Fruit fly (Drosophila melanogaster) whole organism, prepupa: Measurements from ENCODE around the gene CG33630.
A peak's percentile ranks its signal among the peaks of the same experiment; 100 is the strongest.

Experiments used
- Blimp-1 ChIP-seq: fragments of 200-800 bp; sonication (Bioruptor generic); optimal IDR thresholded peaks from 3 replicates; lab custom pipeline; 2017; ENCODE audit warnings: missing biosample characterization, missing genetic modification characterization, mild to moderate bottlenecking, moderate library complexity, missing genetic modification reagents
- CG10631 ChIP-seq: fragments of 200-800 bp; sonication (Bioruptor generic); optimal IDR thresholded peaks from 2 replicates; lab custom pipeline; 2016; ENCODE audit warnings: missing biosample characterization, missing genetic modification characterization
- CG10669 ChIP-seq: fragments of 200-800 bp; sonication (Bioruptor generic); optimal IDR thresholded peaks from 3 replicates; lab custom pipeline; 2018; ENCODE audit warnings: missing biosample characterization, mild to moderate bottlenecking, missing genetic modification characterization, moderate library complexity
- CG11294 ChIP-seq: fragments of 200-800 bp; sonication (Bioruptor generic); IDR thresholded peaks from 2 replicates; pipeline ENCODE4 v1.3.6; 2022; ENCODE audit warnings: missing biosample characterization, missing genetic modification characterization
- CG11762 ChIP-seq: fragments of 200-800 bp; sonication (Bioruptor generic); optimal IDR thresholded peaks from 3 replicates; lab custom pipeline; 2016; ENCODE audit warnings: missing biosample characterization, missing genetic modification characterization; ENCODE audit not compliant: insufficient read depth
- CG11902 ChIP-seq: fragments of 200-800 bp; sonication (Bioruptor generic); optimal IDR thresholded peaks from 3 replicates; lab custom pipeline; 2016; ENCODE audit warnings: missing biosample characterization, missing genetic modification characterization
- CG15336 ChIP-seq: fragments of 200-800 bp; sonication (Bioruptor generic); IDR thresholded peaks from 2 replicates; pipeline ENCODE4 v1.3.6; 2022; ENCODE audit warnings: missing biosample characterization, missing genetic modification characterization
- CG31627 ChIP-seq: fragments of 200-800 bp; sonication (Bioruptor generic); optimal IDR thresholded peaks from 3 replicates; lab custom pipeline; 2016; ENCODE audit warnings: missing biosample characterization, missing genetic modification characterization
- CG32006 ChIP-seq: fragments of 200-800 bp; sonication (Bioruptor generic); optimal IDR thresholded peaks from 3 replicates; lab custom pipeline; 2017; ENCODE audit warnings: missing biosample characterization, mild to moderate bottlenecking, missing genetic modification characterization
- CG34406 ChIP-seq: fragments of 200-800 bp; sonication (Bioruptor generic); optimal IDR thresholded peaks from 3 replicates; lab custom pipeline; 2016; ENCODE audit warnings: missing biosample characterization, missing genetic modification characterization
- CG3919 ChIP-seq: fragments of 200-800 bp; sonication (Bioruptor generic); optimal IDR thresholded peaks from 3 replicates; lab custom pipeline; 2016; ENCODE audit warnings: missing biosample characterization, missing genetic modification characterization
- CG6163 ChIP-seq: fragments of 200-800 bp; sonication (Bioruptor generic); IDR thresholded peaks from 3 replicates; pipeline ENCODE4 v1.3.6; 2022; ENCODE audit warnings: missing biosample characterization, missing genetic modification characterization
- CG6276 ChIP-seq: fragments of 200-800 bp; sonication (Bioruptor generic); optimal IDR thresholded peaks from 2 replicates; lab custom pipeline; 2017; ENCODE audit warnings: missing biosample characterization, mild to moderate bottlenecking, missing genetic modification characterization
- CG6792 ChIP-seq: fragments of 200-800 bp; sonication (Bioruptor generic); optimal IDR thresholded peaks from 3 replicates; lab custom pipeline; 2016; ENCODE audit warnings: missing biosample characterization, missing genetic modification characterization
- CG6854 ChIP-seq: fragments of 200-800 bp; sonication (Bioruptor generic); optimal IDR thresholded peaks from 2 replicates; lab custom pipeline; 2017; ENCODE audit warnings: missing biosample characterization, mild to moderate bottlenecking, missing genetic modification characterization
- CG7368 ChIP-seq: fragments of 200-800 bp; sonication (Bioruptor generic); optimal IDR thresholded peaks from 3 replicates; lab custom pipeline; 2016; ENCODE audit warnings: missing biosample characterization, missing genetic modification characterization
- CG8632 ChIP-seq: fragments of 200-800 bp; sonication (Bioruptor generic); optimal IDR thresholded peaks from 3 replicates; lab custom pipeline; 2016; ENCODE audit warnings: missing biosample characterization, missing genetic modification characterization
- CG9139 ChIP-seq: fragments of 200-800 bp; sonication (Bioruptor generic); optimal IDR thresholded peaks from 3 replicates; lab custom pipeline; 2017; ENCODE audit warnings: missing biosample characterization, mild to moderate bottlenecking, missing genetic modification characterization
- Eip78C ChIP-seq: fragments of 200-800 bp; sonication (Bioruptor generic); peaks from one replicate; lab custom pipeline; 2016; ENCODE audit warnings: missing biosample characterization, missing genetic modification characterization
- Eip93F ChIP-seq: fragments of 200-800 bp; sonication (Bioruptor generic); optimal IDR thresholded peaks from 2 replicates; lab custom pipeline; 2016; ENCODE audit warnings: missing biosample characterization, mild to moderate bottlenecking, missing genetic modification characterization
- Ets21C ChIP-seq: fragments of 200-800 bp; sonication (Bioruptor generic); optimal IDR thresholded peaks from 3 replicates; lab custom pipeline; 2016; ENCODE audit warnings: missing biosample characterization, missing genetic modification characterization
- Ets96B ChIP-seq: fragments of 200-800 bp; optimal IDR thresholded peaks from 2 replicates; lab custom pipeline; 2019; ENCODE audit warnings: missing biosample characterization, mild to moderate bottlenecking, missing genetic modification characterization, moderate library complexity
- Hr38 ChIP-seq: sonication (Bioruptor generic); optimal IDR thresholded peaks from 2 replicates; lab custom pipeline; 2016; ENCODE audit warnings: missing biosample characterization, missing genetic modification characterization
- Hr4 ChIP-seq: fragments of 200-800 bp; sonication (Bioruptor generic); optimal IDR thresholded peaks from 3 replicates; lab custom pipeline; 2016; ENCODE audit warnings: missing biosample characterization, missing genetic modification characterization
- Lpt ChIP-seq: fragments of 200-800 bp; sonication (Bioruptor generic); optimal IDR thresholded peaks from 3 replicates; lab custom pipeline; 2016; ENCODE audit warnings: missing biosample characterization, missing genetic modification characterization
- OdsH ChIP-seq: fragments of 200-800 bp; sonication (Bioruptor generic); optimal IDR thresholded peaks from 3 replicates; lab custom pipeline; 2016; ENCODE audit warnings: missing biosample characterization, missing genetic modification characterization
- Smox ChIP-seq: fragments of 200-800 bp; sonication (Bioruptor generic); optimal IDR thresholded peaks from 3 replicates; lab custom pipeline; 2016; ENCODE audit warnings: missing biosample characterization, missing genetic modification characterization
- Sox15 ChIP-seq: fragments of 200-800 bp; sonication (Bioruptor generic); optimal IDR thresholded peaks from 3 replicates; lab custom pipeline; 2016; ENCODE audit warnings: missing biosample characterization, missing genetic modification characterization
- achi ChIP-seq: fragments of 200-800 bp; sonication (Bioruptor generic); optimal IDR thresholded peaks from 3 replicates; lab custom pipeline; 2016; ENCODE audit warnings: missing biosample characterization, missing genetic modification characterization
- cyc ChIP-seq: fragments of 200-800 bp; sonication (Bioruptor generic); optimal IDR thresholded peaks from 3 replicates; lab custom pipeline; 2016; ENCODE audit warnings: missing biosample characterization, missing genetic modification characterization
- dac ChIP-seq: fragments of 200-800 bp; sonication (Bioruptor generic); optimal IDR thresholded peaks from 2 replicates; lab custom pipeline; 2017; ENCODE audit warnings: missing biosample characterization, mild to moderate bottlenecking, missing genetic modification characterization
- dsx ChIP-seq: fragments of 200-800 bp; optimal IDR thresholded peaks from 3 replicates; lab custom pipeline; 2019; ENCODE audit warnings: missing biosample characterization, mild to moderate bottlenecking, missing genetic modification characterization, moderate library complexity; ENCODE audit not compliant: poor library complexity, severe bottlenecking
- eg ChIP-seq: fragments of 200-800 bp; sonication (Bioruptor generic); IDR thresholded peaks from 3 replicates; pipeline ENCODE4 v1.3.6; 2022; ENCODE audit warnings: missing biosample characterization, missing genetic modification characterization
- esn ChIP-seq: fragments of 200-800 bp; sonication (Bioruptor generic); optimal IDR thresholded peaks from 2 replicates; lab custom pipeline; 2016; ENCODE audit warnings: missing biosample characterization, mild to moderate bottlenecking, missing genetic modification characterization, moderate library complexity
- fd59A ChIP-seq: fragments of 200-800 bp; sonication (Bioruptor generic); optimal IDR thresholded peaks from 2 replicates; lab custom pipeline; 2017; ENCODE audit warnings: missing biosample characterization, mild to moderate bottlenecking, missing genetic modification characterization, missing genetic modification reagents
- fkh ChIP-seq: fragments of 200-800 bp; sonication (Bioruptor generic); optimal IDR thresholded peaks from 3 replicates; lab custom pipeline; 2017; ENCODE audit warnings: missing biosample characterization, mild to moderate bottlenecking, missing genetic modification characterization, moderate library complexity
- lz ChIP-seq: fragments of 200-800 bp; sonication (Bioruptor generic); optimal IDR thresholded peaks from 3 replicates; lab custom pipeline; 2016; ENCODE audit warnings: missing biosample characterization, missing genetic modification characterization
- pdm3 ChIP-seq: fragments of 200-800 bp; sonication (Bioruptor generic); optimal IDR thresholded peaks from 3 replicates; lab custom pipeline; 2016; ENCODE audit warnings: missing biosample characterization, missing genetic modification characterization
- spab ChIP-seq: fragments of 200-800 bp; sonication (Bioruptor generic); optimal IDR thresholded peaks from 2 replicates; lab custom pipeline; 2017; ENCODE audit warnings: missing biosample characterization, mild to moderate bottlenecking, missing genetic modification characterization, missing genetic modification reagents
- ss ChIP-seq, 2 experiments: fragments of 200-800 bp; sonication (Bioruptor generic); optimal IDR thresholded peaks; 2 replicates in 1 of 2; 3 replicates in 1 of 2; lab custom pipeline; 2017 to 2018; ENCODE audit warnings: mild to moderate bottlenecking in 2 of 2, missing biosample characterization in 2 of 2, missing genetic modification characterization in 2 of 2, moderate library complexity in 1 of 2
- svp ChIP-seq: fragments of 200-800 bp; sonication (Bioruptor generic); peaks from one replicate; lab custom pipeline; 2016; ENCODE audit warnings: missing biosample characterization, missing genetic modification characterization
- topi ChIP-seq: fragments of 200-800 bp; sonication (Bioruptor generic); optimal IDR thresholded peaks from 3 replicates; lab custom pipeline; 2016; ENCODE audit warnings: missing biosample characterization, missing genetic modification characterization
- vri ChIP-seq: fragments of 200-800 bp; sonication (Bioruptor generic); optimal IDR thresholded peaks from 3 replicates; lab custom pipeline; 2016; ENCODE audit warnings: missing biosample characterization, mild to moderate bottlenecking, missing genetic modification characterization

The CG33630 gene

DNA sequence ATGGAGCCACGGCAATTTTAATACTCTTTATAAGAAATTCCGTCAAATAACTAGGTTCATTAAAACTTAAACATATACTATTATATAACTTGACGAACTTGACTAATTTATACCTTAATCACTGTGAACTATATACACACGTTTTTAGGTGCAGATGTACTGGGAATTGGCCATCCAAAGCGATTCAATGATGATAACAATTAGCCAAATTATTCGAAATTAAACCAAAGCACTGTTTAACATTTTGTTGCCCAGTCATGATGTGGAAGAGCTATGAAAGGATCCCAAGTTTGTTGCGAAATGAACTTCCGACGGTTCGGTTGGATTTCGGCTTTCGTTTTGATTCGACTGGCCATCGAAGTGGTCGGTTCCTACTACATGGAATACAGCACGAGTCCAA is at the start of gene CG33630:
Gene CG33630, plus strand, starts transcription at position 301 of the 400 bp plus-strand sequence.
- TF ChIP-seq Hr38 (GFP tag; lab: Kevin White, UChicago), result no peak

- TF ChIP-seq CG6163 (GFP tag; lab: Robert Waterston, UW) (peak; percentile 45; the same call in 1 of the 3 replicates), svp (GFP tag; lab: Kevin White, UChicago) (peak; percentile 48), CG9139 (no peak), vri (peak; percentile 56), Blimp-1 (no peak), CG11762 (GFP tag; lab: Kevin White, UChicago) (no peak)
Observed at dm6 chr3R:10024032-10024712, 38.3 kb upstream of the CG33630 start.

dm6 chr3R:10025050-10025449 is 37.4 kb upstream of the CG33630 start, which contains the start of gene CG31407:
Gene CG31407 (minus strand): TSS chr3R:10025150.
- TF ChIP-seq esn (GFP tag; lab: Kevin White, UChicago), result no peak
- no peak for TF ChIP-seq CG8632 (GFP tag; lab: Kevin White, UChicago)
- no peak for TF ChIP-seq achi (GFP tag; lab: Kevin White, UChicago)

- TF ChIP-seq dac (GFP tag; lab: Kevin White, UChicago), result peak; percentile 33
- TF ChIP-seq Lpt, result no peak
- TF ChIP-seq CG6854 (GFP tag; lab: Kevin White, UChicago), result no peak
- TF ChIP-seq esn (GFP tag; lab: Kevin White, UChicago), result no peak
- TF ChIP-seq CG6276 (GFP tag; lab: Kevin White, UChicago), result peak; percentile 59
- no peak for TF ChIP-seq dsx
- no peak for TF ChIP-seq lz
- TF ChIP-seq spab (GFP tag; lab: Kevin White, UChicago), result no peak
- TF ChIP-seq Hr4 (GFP tag; lab: Kevin White, UChicago), result peak; percentile 54
- no peak for TF ChIP-seq pdm3 (GFP tag; lab: Kevin White, UChicago)
- no peak for TF ChIP-seq CG6792 (GFP tag; lab: Kevin White, UChicago)
- TF ChIP-seq ss (GFP tag; optimal IDR thresholded peaks at IDR 0.05; lab: Kevin White, UChicago), result no peak
- TF ChIP-seq CG10631 (GFP tag; lab: Kevin White, UChicago), result no peak
- peak; percentile 42; the same call in 1 of the 3 replicates for TF ChIP-seq eg
- TF ChIP-seq cyc, result no peak
- no peak for TF ChIP-seq CG10669 (GFP tag; lab: Kevin White, UChicago)
- TF ChIP-seq topi (GFP tag; lab: Kevin White, UChicago), result no peak
- no peak for TF ChIP-seq CG7368
- TF ChIP-seq CG15336, result peak; percentile 68
- no peak for TF ChIP-seq CG3919 (GFP tag; lab: Kevin White, UChicago)
- no peak for TF ChIP-seq Sox15 (GFP tag; lab: Kevin White, UChicago)
- no peak for TF ChIP-seq Ets21C (GFP tag; lab: Kevin White, UChicago)
- TF ChIP-seq CG6163 (GFP tag; lab: Robert Waterston, UW), result no peak
- no peak for TF ChIP-seq fkh (GFP tag; lab: Kevin White, UChicago)
- TF ChIP-seq CG34406 (GFP tag; lab: Kevin White, UChicago), result no peak
- no peak for TF ChIP-seq Eip93F (GFP tag; lab: Kevin White, UChicago)
- TF ChIP-seq fd59A (GFP tag; lab: Kevin White, UChicago), result no peak
- TF ChIP-seq Hr38 (GFP tag; lab: Kevin White, UChicago), result no peak
- TF ChIP-seq CG11902, result no peak
- TF ChIP-seq Eip78C (GFP tag; lab: Kevin White, UChicago), result peak; percentile 23
- TF ChIP-seq OdsH (GFP tag; lab: Kevin White, UChicago), result peak; percentile 8
- TF ChIP-seq CG31627 (GFP tag; lab: Kevin White, UChicago), result no peak
- no peak for TF ChIP-seq Smox
- TF ChIP-seq CG11294 (GFP tag; lab: Robert Waterston, UW), result no peak
- no peak for TF ChIP-seq Ets96B
- TF ChIP-seq svp (GFP tag; lab: Kevin White, UChicago), result no peak
- TF ChIP-seq CG32006 (GFP tag; lab: Kevin White, UChicago), result peak; percentile 59
Observed at dm6 chr3R:10028378-10028777, 34.0 kb upstream of the CG33630 start.
